Worm (Caenorhabditis elegans): Measurements from ENCODE around the gene spp-6.
A peak's percentile ranks its signal among the peaks of the same experiment; 100 is the strongest.

The spp-6 gene

DNA sequence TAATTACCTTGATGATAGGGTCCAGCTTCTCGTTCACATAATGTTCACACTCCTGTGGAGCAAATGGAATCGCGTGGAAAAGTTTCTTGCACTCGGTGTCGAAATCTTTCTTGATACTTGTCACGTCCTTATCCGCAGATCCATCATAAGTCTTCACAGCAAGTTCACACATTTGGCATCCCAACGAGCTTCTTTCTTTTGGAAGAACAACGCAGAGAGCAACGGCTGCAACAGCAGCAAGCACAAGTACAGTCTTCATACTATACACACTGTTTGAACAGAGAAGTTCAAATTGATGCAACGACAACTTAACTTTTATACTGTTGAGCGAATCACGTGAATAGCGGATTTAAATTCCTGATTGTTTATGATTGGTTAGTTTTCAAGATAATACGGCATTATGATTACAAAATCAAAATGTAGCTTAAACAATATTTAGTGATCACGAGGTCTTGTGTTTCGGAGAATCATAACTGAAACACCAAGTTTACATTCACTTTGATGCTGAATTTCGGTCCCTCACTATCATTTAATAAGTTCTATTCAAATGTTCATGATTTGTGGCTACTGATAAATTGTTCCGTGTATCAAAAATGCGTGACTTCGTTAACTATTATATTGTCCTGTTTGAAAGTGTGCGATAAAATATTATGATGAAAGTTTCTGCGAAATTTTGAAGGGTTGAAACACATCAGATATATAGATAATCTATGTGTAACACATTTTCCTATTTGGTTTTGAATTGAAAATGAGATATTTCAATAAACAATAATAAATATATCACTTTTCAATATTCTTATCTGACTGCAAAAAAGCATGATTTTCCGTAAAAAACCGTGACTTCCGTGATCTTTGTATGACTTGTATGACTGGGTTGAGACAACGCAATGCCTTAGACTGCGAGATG, at the start of gene spp-6, which contains the start of gene spp-2:
Gene spp-6, plus strand, starts transcription at position 857 of the 907 bp plus-strand sequence.
Gene spp-2, minus strand, starts transcription at position 334 of the 907 bp plus-strand sequence.
- TF ChIP-seq ceh-82 (tag; optimal IDR thresholded peaks at IDR 0.05) = no peak
- peak; percentile 85 for TF ChIP-seq pqm-1 (tag; optimal IDR thresholded peaks at IDR 0.05)
- peak; percentile 90 for TF ChIP-seq elt-2 (tag; optimal IDR thresholded peaks at IDR 0.05)
- TF ChIP-seq ztf-11 (tag; optimal IDR thresholded peaks at IDR 0.05) = no peak
- TF ChIP-seq nhr-77 (tag; optimal IDR thresholded peaks at IDR 0.05) = no peak
- no peak for TF ChIP-seq ZK546.5 (tag; optimal IDR thresholded peaks at IDR 0.05)
- peak; percentile 71 for TF ChIP-seq ama-1 (optimal IDR thresholded peaks at IDR 0.05)
- TF ChIP-seq pha-4 (tag; optimal IDR thresholded peaks at IDR 0.05) = peak; percentile 29
- no peak for TF ChIP-seq elt-3 (tag; optimal IDR thresholded peaks at IDR 0.05)
- TF ChIP-seq nhr-11 (tag; optimal IDR thresholded peaks at IDR 0.05) = no peak
- TF ChIP-seq ceh-28 (tag; optimal IDR thresholded peaks at IDR 0.05) = no peak
- TF ChIP-seq egl-27 (tag; optimal IDR thresholded peaks at IDR 0.05) = no peak

DNA sequence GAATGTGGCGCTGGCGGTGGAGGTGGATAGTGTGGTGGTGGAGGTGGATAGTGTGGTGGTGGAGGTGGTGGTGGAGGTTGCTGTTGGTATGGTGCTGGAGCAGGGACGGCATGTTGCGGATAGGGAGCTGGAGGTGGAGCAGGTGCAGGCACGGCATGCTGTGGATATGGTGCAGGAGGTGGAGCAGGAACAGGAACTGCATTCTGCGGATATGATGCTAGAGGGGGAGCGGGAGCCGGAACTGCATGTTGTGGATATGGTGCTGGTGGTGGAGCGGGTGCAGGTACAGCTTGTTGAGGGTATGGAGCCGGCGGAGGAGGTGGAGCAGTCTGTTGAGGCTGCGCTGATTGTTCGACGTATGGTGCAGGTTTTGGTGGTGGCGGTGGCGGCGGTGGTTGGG, 48.2 kb upstream of the spp-6 start:
- TF ChIP-seq nhr-11 (tag; optimal IDR thresholded peaks at IDR 0.05) (no peak), tbx-2 (tag; optimal IDR thresholded peaks at IDR 0.05) (no peak), ztf-4 (tag; optimal IDR thresholded peaks at IDR 0.05) (no peak), nhr-25 (tag; optimal IDR thresholded peaks at IDR 0.05) (no peak), mdl-1 (tag; optimal IDR thresholded peaks at IDR 0.05) (no peak), skn-1 (tag; optimal IDR thresholded peaks at IDR 0.05) (no peak), elt-2 (tag; optimal IDR thresholded peaks at IDR 0.05) (no peak), lsy-12 (tag; optimal IDR thresholded peaks at IDR 0.05) (no peak), nhr-237 (tag; optimal IDR thresholded peaks at IDR 0.05) (no peak), R02D3.7 (tag; optimal IDR thresholded peaks at IDR 0.05) (no peak), ceh-82 (tag; optimal IDR thresholded peaks at IDR 0.05) (no peak), elt-3 (tag; optimal IDR thresholded peaks at IDR 0.05) (no peak), nhr-67 (tag; optimal IDR thresholded peaks at IDR 0.05) (no peak), egl-5 (tag; optimal IDR thresholded peaks at IDR 0.05) (no peak), zag-1 (tag; optimal IDR thresholded peaks at IDR 0.05) (no peak)

DNA sequence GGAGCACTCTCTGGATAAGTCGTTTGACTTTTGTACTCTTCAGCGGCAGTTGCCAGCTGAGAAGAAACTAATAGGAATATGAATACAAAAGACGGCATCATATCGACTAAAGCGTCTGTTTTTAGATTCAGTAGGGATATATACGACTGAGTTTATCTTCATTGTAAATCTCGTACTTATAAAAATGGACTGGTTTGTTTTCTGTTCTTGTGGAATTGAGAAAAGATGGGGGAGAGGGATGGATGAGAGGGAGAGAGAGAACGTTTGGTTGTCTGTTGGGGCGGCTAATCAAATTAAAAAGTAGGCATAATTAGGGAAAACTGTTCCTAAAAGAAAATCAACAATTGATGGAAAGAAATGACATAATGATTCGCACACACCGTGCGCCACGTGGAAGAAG, 47.8 kb upstream of the spp-6 start, which contains the start of gene grd-7:
Gene grd-7, minus strand, starts transcription at position 101 of the 400 bp plus-strand sequence.
- TF ChIP-seq eor-1 (tag; optimal IDR thresholded peaks at IDR 0.05) (no peak), nfya-1 (tag; optimal IDR thresholded peaks at IDR 0.05; ENCODE audit: insufficient read depth) (no peak), unc-62 (GFP tag; optimal IDR thresholded peaks at IDR 0.05) (no peak)

DNA sequence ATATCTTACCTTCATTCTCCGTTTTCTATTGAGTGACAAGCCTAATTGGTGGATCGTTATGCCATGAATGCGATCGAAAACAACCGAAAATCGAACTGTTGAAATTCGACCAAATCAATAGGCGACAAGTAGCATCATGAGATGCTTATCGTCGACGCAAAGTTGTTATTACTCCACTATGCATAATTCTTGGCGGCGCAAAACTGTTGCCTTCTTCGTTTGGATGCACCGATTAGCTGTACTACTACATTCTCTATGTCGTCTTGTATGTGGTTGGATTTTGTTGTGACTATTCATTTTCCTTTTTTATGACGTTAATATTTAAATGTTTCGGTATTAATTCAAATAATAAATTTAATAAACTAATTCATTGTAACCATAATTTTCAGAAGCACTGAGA, 45.2 kb upstream of the spp-6 start, which contains the start of gene F46H5.11:
Gene F46H5.11, minus strand, starts transcription at position 101 of the 400 bp plus-strand sequence.
- no peak for TF ChIP-seq mdl-1 (tag; optimal IDR thresholded peaks at IDR 0.05)
- TF ChIP-seq lin-15B (tag; optimal IDR thresholded peaks at IDR 0.05) = no peak
- no peak for TF ChIP-seq ztf-11 (tag; optimal IDR thresholded peaks at IDR 0.05)
- no peak for TF ChIP-seq nhr-11 (tag; optimal IDR thresholded peaks at IDR 0.05)
- no peak for TF ChIP-seq skn-1 (tag; optimal IDR thresholded peaks at IDR 0.05)
- TF ChIP-seq elt-1 (tag; optimal IDR thresholded peaks at IDR 0.05) = no peak
- no peak for TF ChIP-seq nhr-12 (tag; optimal IDR thresholded peaks at IDR 0.05)
- no peak for TF ChIP-seq nfya-1 (tag; optimal IDR thresholded peaks at IDR 0.05; ENCODE audit: insufficient read depth)

DNA sequence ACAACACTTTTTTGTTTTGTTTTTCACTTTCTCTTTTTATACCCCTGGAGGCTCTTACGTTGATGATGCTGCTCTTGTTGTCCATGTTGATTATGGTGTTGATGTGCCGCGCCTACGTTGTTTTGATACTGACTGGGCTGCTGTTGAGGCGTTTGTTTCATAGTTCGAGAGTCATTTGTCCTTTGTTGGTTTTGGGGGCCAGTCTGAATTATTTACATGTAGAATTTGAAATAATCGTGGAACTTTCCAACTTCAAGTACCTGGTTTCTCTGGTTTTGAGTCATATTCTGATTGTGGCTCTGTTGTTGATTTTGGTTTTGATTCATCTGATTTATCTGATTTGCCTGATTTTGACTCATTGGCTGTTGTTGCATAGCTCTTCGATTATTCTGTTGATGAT, 39.0 kb upstream of the spp-6 start:
- TF ChIP-seq ztf-11 (tag; optimal IDR thresholded peaks at IDR 0.05) (no peak), daf-12 (tag; optimal IDR thresholded peaks at IDR 0.05) (no peak), nhr-43 (tag; optimal IDR thresholded peaks at IDR 0.05; ENCODE audit: poor library complexity, severe bottlenecking) (no peak), nhr-67 (tag; optimal IDR thresholded peaks at IDR 0.05) (no peak), nhr-28 (tag; optimal IDR thresholded peaks at IDR 0.05) (no peak), R02D3.7 (tag; optimal IDR thresholded peaks at IDR 0.05) (no peak), hmg-11 (tag; optimal IDR thresholded peaks at IDR 0.05) (no peak), ceh-16 (tag; optimal IDR thresholded peaks at IDR 0.05) (no peak), ztf-4 (tag; optimal IDR thresholded peaks at IDR 0.05) (no peak), mml-1 (tag; optimal IDR thresholded peaks at IDR 0.05) (no peak), skn-1 (tag; optimal IDR thresholded peaks at IDR 0.05) (no peak), fkh-2 (tag; optimal IDR thresholded peaks at IDR 0.05) (no peak), nhr-237 (tag; optimal IDR thresholded peaks at IDR 0.05) (no peak), egl-27 (tag; optimal IDR thresholded peaks at IDR 0.05) (no peak), fkh-10 (GFP tag; optimal IDR thresholded peaks at IDR 0.05) (no peak), ama-1 (optimal IDR thresholded peaks at IDR 0.05) (no peak)

Measured in whole organism, L3 larva.